Worm (Caenorhabditis elegans) whole organism, L2 larva: Measurements from ENCODE around the gene F35D2.2.

Experiments
- F13H6.1 ChIP-seq: sonication (generic microtip); optimal IDR thresholded peaks from 2 replicates; lab custom pipeline; 2016; ENCODE audit warnings: missing genetic modification characterization, missing compliant biosample characterization
- aly-2 ChIP-seq: fragments of 150-350 bp; optimal IDR thresholded peaks from 2 replicates; lab custom pipeline; 2014; ENCODE audit warnings: missing biosample characterization, missing genetic modification characterization
- ama-1 ChIP-seq: fragments of 150-350 bp; optimal IDR thresholded peaks from 2 replicates; lab custom pipeline; 2018; ENCODE audit warnings: inconsistent platforms
- crh-2 ChIP-seq: sonication (generic microtip); optimal IDR thresholded peaks from 2 replicates; lab custom pipeline; 2017; ENCODE audit warnings: missing biosample characterization, missing genetic modification characterization
- elt-3 ChIP-seq: sonication (generic microtip); optimal IDR thresholded peaks from 2 replicates; lab custom pipeline; 2017; ENCODE audit warnings: missing biosample characterization, missing genetic modification characterization
- fos-1 ChIP-seq: fragments of 150-350 bp; optimal IDR thresholded peaks from 2 replicates; lab custom pipeline; 2014; ENCODE audit warnings: missing biosample characterization, missing genetic modification characterization
- lin-13 ChIP-seq: fragments of 150-350 bp; optimal IDR thresholded peaks from 2 replicates; lab custom pipeline; 2014; ENCODE audit warnings: missing biosample characterization, missing genetic modification reagents, missing genetic modification characterization
- lin-39 ChIP-seq: fragments of 150-350 bp; optimal IDR thresholded peaks from 2 replicates; lab custom pipeline; 2014; ENCODE audit warnings: missing biosample characterization, missing genetic modification reagents, missing genetic modification characterization
- nhr-10 ChIP-seq: sonication (generic microtip); optimal IDR thresholded peaks from 2 replicates; lab custom pipeline; 2017; ENCODE audit warnings: missing biosample characterization, missing genetic modification characterization
- nhr-12 ChIP-seq: fragments of 150-350 bp; optimal IDR thresholded peaks from 2 replicates; lab custom pipeline; 2014; ENCODE audit warnings: missing biosample characterization, missing genetic modification characterization
- nhr-25 ChIP-seq: fragments of 150-350 bp; sonication (generic microtip); optimal IDR thresholded peaks from 3 replicates; lab custom pipeline; 2014; ENCODE audit warnings: missing biosample characterization, missing genetic modification characterization
- nhr-6 ChIP-seq: fragments of 150-350 bp; optimal IDR thresholded peaks from 2 replicates; lab custom pipeline; 2014; ENCODE audit warnings: missing biosample characterization, missing genetic modification characterization
- nhr-77 ChIP-seq: fragments of 150-350 bp; optimal IDR thresholded peaks from 2 replicates; lab custom pipeline; 2014; ENCODE audit warnings: missing biosample characterization, missing genetic modification characterization
- ztf-11 ChIP-seq: sonication (generic microtip); optimal IDR thresholded peaks from 2 replicates; lab custom pipeline; 2017; ENCODE audit warnings: missing biosample characterization, missing genetic modification characterization

DNA sequence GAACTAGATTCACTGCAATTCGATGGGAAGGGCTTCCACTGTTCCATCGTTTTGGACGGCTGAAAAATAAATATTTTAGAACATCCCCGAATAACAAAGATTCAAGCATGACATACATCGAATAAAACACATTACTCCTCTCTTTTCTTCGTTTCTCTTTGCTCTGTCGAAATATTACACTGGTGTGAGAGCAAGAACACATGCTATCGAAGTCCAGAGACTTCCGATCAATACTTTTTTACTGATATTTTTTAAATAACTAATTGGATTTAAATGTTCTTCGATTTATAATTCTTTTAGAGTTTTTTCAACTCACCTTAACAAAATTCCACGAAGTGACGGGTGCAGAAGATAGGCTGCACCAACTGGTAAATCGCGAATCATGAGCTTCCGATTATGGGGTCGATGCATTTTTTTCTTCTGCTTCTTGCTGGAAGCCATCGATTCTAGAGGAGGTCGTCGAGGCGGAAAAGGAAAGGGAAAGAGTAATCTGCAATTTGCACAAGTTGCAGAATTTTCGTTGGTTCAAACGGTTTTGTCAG lies 39.1 kb downstream of the F35D2.2 start, which contains the start of the genes oig-4 and R07G3.7:
- no peak for TF ChIP-seq lin-39 (tag; lab: Kevin White, UChicago)
- no peak for TF ChIP-seq ama-1 (lab: Kevin White, UChicago)
- TF ChIP-seq F13H6.1 (tag; lab: Kevin White, UChicago), result no peak
- no peak for TF ChIP-seq nhr-77 (tag; lab: Kevin White, UChicago)
- no peak for TF ChIP-seq fos-1 (tag; lab: Kevin White, UChicago)
- TF ChIP-seq nhr-12 (tag; lab: Kevin White, UChicago), result no peak
- no peak for TF ChIP-seq nhr-6
- TF ChIP-seq aly-2 (tag; lab: Kevin White, UChicago), result no peak
- TF ChIP-seq ztf-11 (tag; lab: Kevin White, UChicago), result no peak
- TF ChIP-seq lin-13 (GFP tag; lab: Kevin White, UChicago), result no peak
- no peak for TF ChIP-seq crh-2 (tag; lab: Kevin White, UChicago)
- TF ChIP-seq nhr-10 (tag; lab: Kevin White, UChicago), result no peak
- TF ChIP-seq elt-3 (tag; lab: Kevin White, UChicago), result no peak
- TF ChIP-seq nhr-25 (tag; lab: Kevin White, UChicago), result no peak
